Worm (Caenorhabditis elegans): ENCODE measurements around the gene C44H4.4.

ce11 chrX:14599245-14599644, 10.3 kb upstream of the C44H4.4 start, which contains the start of gene C44H4.6:
- no peak for TF ChIP-seq nhr-28 (tag; optimal IDR thresholded peaks at IDR 0.05)
- no peak for TF ChIP-seq lin-13 (GFP tag; optimal IDR thresholded peaks at IDR 0.05)
- TF ChIP-seq dpl-1 (GFP tag; optimal IDR thresholded peaks at IDR 0.05) = no peak
- no peak for TF ChIP-seq snpc-4 (tag; optimal IDR thresholded peaks at IDR 0.05)
- no peak for TF ChIP-seq lin-39 (tag; optimal IDR thresholded peaks at IDR 0.05)
- no peak for TF ChIP-seq ztf-11 (tag; optimal IDR thresholded peaks at IDR 0.05)
- no peak for TF ChIP-seq nhr-77 (tag; optimal IDR thresholded peaks at IDR 0.05)
- no peak for TF ChIP-seq hpl-2 (GFP tag; optimal IDR thresholded peaks at IDR 0.05)
- no peak for TF ChIP-seq nhr-237 (tag; optimal IDR thresholded peaks at IDR 0.05)
- no peak for TF ChIP-seq blmp-1 (tag; optimal IDR thresholded peaks at IDR 0.05)
- no peak for TF ChIP-seq unc-62 (GFP tag; optimal IDR thresholded peaks at IDR 0.05)
- TF ChIP-seq nhr-90 (tag; optimal IDR thresholded peaks at IDR 0.05; ENCODE audit: poor library complexity) = no peak
